Worm (Caenorhabditis elegans): Measurements from ENCODE around the gene nas-16.

DNA sequence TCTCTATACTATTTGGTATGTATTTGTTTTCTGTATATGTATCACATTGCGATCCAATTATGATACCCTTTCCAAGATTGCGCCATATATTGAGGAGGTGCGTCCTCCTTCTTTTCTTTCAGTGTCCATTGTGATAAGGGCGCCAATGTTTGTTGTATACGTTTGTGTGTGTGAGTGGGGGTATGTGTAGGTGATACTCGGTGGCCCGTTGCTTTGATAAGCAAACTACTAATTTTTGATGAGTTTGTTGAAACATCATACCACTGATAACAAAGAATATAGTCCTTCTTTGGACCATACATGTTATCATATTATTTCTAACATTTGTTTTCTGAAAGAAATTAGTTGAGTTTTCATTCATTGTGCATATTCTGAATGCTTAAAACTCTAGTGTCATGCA, 11.6 kb downstream of the nas-16 start:
- no peak for TF ChIP-seq bed-3 (GFP tag; optimal IDR thresholded peaks at IDR 0.05)
- no peak for TF ChIP-seq unc-62 (GFP tag; optimal IDR thresholded peaks at IDR 0.05)
- no peak for TF ChIP-seq mep-1 (tag; optimal IDR thresholded peaks at IDR 0.05)
- TF ChIP-seq ceh-39 (tag; optimal IDR thresholded peaks at IDR 0.05), result no peak
- TF ChIP-seq ztf-11 (tag; optimal IDR thresholded peaks at IDR 0.05), result no peak
- TF ChIP-seq ces-1 (GFP tag; optimal IDR thresholded peaks at IDR 0.05), result no peak
- no peak for TF ChIP-seq snpc-4 (tag; optimal IDR thresholded peaks at IDR 0.05)
- no peak for TF ChIP-seq nhr-237 (tag; optimal IDR thresholded peaks at IDR 0.05)
- TF ChIP-seq nhr-12 (tag; optimal IDR thresholded peaks at IDR 0.05), result no peak
- TF ChIP-seq unc-39 (tag; optimal IDR thresholded peaks at IDR 0.05), result no peak
- TF ChIP-seq drap-1 (GFP tag; optimal IDR thresholded peaks at IDR 0.05), result no peak
- no peak for TF ChIP-seq lin-13 (tag; optimal IDR thresholded peaks at IDR 0.05)
- no peak for TF ChIP-seq mls-2 (tag; optimal IDR thresholded peaks at IDR 0.05)
- TF ChIP-seq blmp-1 (tag; optimal IDR thresholded peaks at IDR 0.05), result no peak
